Fruit fly (Drosophila melanogaster): ENCODE data around the gene CG17328.

DNA sequence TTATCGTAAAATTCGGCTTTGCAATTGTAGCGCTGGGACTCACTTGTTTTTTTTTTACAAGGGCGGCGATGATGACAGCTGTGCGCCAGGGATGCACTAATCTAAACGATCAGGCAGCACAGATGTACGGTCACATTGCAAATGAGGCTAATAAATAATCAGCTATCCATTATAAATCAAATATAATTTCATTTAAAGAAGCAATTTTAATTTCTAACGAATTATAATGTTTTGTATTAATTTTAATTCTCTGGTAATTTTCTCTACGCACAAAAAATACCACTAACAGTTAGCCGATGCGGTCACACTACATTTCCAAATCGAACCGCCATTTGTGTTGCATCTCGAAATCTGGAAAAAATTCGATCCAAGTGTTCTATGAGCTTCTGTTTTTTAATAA is 10.9 kb downstream of the CG17328 start, which contains the start of the genes cni and fzy:
- no peak for TF ChIP-seq pan (optimal IDR thresholded peaks at IDR 0.05)
- no peak for TF ChIP-seq CG8478 (optimal IDR thresholded peaks at IDR 0.05)
- TF ChIP-seq Dll (optimal IDR thresholded peaks at IDR 0.05) = no peak
- no peak for TF ChIP-seq usp (GFP tag; optimal IDR thresholded peaks at IDR 0.05)
- no peak for TF ChIP-seq psq (optimal IDR thresholded peaks at IDR 0.05)
- TF ChIP-seq EcR (GFP tag; optimal IDR thresholded peaks at IDR 0.05) = no peak
